Worm (Caenorhabditis elegans) whole organism, late embryonic: ENCODE measurements around the gene K01A6.7.
A peak's percentile ranks its signal among the peaks of the same experiment; 100 is the strongest.

Experiments
- C38D4.7 ChIP-seq: fragments of 200-800 bp; sonication (Bioruptor generic); optimal IDR thresholded peaks from 2 replicates; lab custom pipeline; 2018; ENCODE audit warnings: mild to moderate bottlenecking, missing genetic modification characterization, moderate library complexity, missing compliant biosample characterization
- F13H6.1 ChIP-seq: sonication (generic microtip); optimal IDR thresholded peaks from 2 replicates; lab custom pipeline; 2016; ENCODE audit warnings: missing genetic modification characterization, missing compliant biosample characterization
- K02D7.2 ChIP-seq: sonication (generic microtip); optimal IDR thresholded peaks from 2 replicates; lab custom pipeline; 2017; ENCODE audit warnings: mild to moderate bottlenecking, missing genetic modification characterization, missing compliant biosample characterization
- K09A11.1 ChIP-seq: sonication (generic microtip); optimal IDR thresholded peaks from 2 replicates; lab custom pipeline; 2017; ENCODE audit warnings: antibody characterized with exemption, mild to moderate bottlenecking, missing genetic modification characterization, missing compliant biosample characterization; ENCODE audit not compliant: insufficient read depth
- T23F11.4 ChIP-seq: fragments of 200-800 bp; sonication (Bioruptor generic); optimal IDR thresholded peaks from 2 replicates; lab custom pipeline; 2018; ENCODE audit warnings: mild to moderate bottlenecking, missing genetic modification characterization, missing compliant biosample characterization
- ama-1 ChIP-seq: fragments of 150-350 bp; optimal IDR thresholded peaks from 2 replicates; lab custom pipeline; 2014
- ceh-14 ChIP-seq: sonication (generic microtip); optimal IDR thresholded peaks from 2 replicates; lab custom pipeline; 2016; ENCODE audit warnings: missing genotype, missing genetic modification characterization, missing compliant biosample characterization
- ceh-18 ChIP-seq: sonication (generic microtip); optimal IDR thresholded peaks from 2 replicates; lab custom pipeline; 2016; ENCODE audit warnings: missing genetic modification characterization, missing compliant biosample characterization
- ceh-19 ChIP-seq: fragments of 200-800 bp; sonication (Bioruptor generic); optimal IDR thresholded peaks from 2 replicates; lab custom pipeline; 2018; ENCODE audit warnings: mild to moderate bottlenecking, missing genetic modification characterization, missing compliant biosample characterization
- ceh-24 ChIP-seq: sonication (generic microtip); optimal IDR thresholded peaks from 2 replicates; lab custom pipeline; 2016; ENCODE audit warnings: mild to moderate bottlenecking, missing genetic modification characterization, missing compliant biosample characterization
- ceh-30 ChIP-seq: fragments of 150-350 bp; optimal IDR thresholded peaks from 2 replicates; lab custom pipeline; 2014; ENCODE audit warnings: missing biosample characterization, missing genetic modification characterization
- ceh-31 ChIP-seq: sonication (generic microtip); optimal IDR thresholded peaks from 2 replicates; lab custom pipeline; 2016; ENCODE audit warnings: missing genetic modification characterization, missing compliant biosample characterization
- ceh-34 ChIP-seq: sonication (generic microtip); optimal IDR thresholded peaks from 2 replicates; lab custom pipeline; 2016; ENCODE audit warnings: mild to moderate bottlenecking, missing genetic modification characterization, missing compliant biosample characterization
- ceh-48 ChIP-seq: sonication (generic microtip); optimal IDR thresholded peaks from 2 replicates; lab custom pipeline; 2016; ENCODE audit warnings: missing genetic modification characterization, inconsistent platforms, missing compliant biosample characterization
- ceh-6 ChIP-seq: fragments of 200-800 bp; sonication (Bioruptor generic); optimal IDR thresholded peaks from 2 replicates; lab custom pipeline; 2018; ENCODE audit warnings: mild to moderate bottlenecking, missing genetic modification characterization, missing compliant biosample characterization
- ceh-9 ChIP-seq: sonication (generic microtip); optimal IDR thresholded peaks from 2 replicates; lab custom pipeline; 2016; ENCODE audit warnings: mild to moderate bottlenecking, missing genetic modification characterization, inconsistent platforms, missing compliant biosample characterization
- dmd-4 ChIP-seq: sonication (generic microtip); optimal IDR thresholded peaks from 2 replicates; lab custom pipeline; 2016; ENCODE audit warnings: borderline replicate concordance, missing genetic modification characterization, missing compliant biosample characterization
- elt-2 ChIP-seq: sonication (generic microtip); optimal IDR thresholded peaks from 2 replicates; lab custom pipeline; 2016; ENCODE audit warnings: missing genetic modification reagents, missing genetic modification characterization, missing compliant biosample characterization
- elt-4 ChIP-seq: sonication (generic microtip); optimal IDR thresholded peaks from 2 replicates; lab custom pipeline; 2016; ENCODE audit warnings: missing genetic modification characterization, missing compliant biosample characterization
- fax-1 ChIP-seq: sonication (generic microtip); optimal IDR thresholded peaks from 2 replicates; lab custom pipeline; 2016; ENCODE audit warnings: missing genotype, missing genetic modification characterization, missing compliant biosample characterization
- hlh-15 ChIP-seq: sonication (generic microtip); optimal IDR thresholded peaks from 2 replicates; lab custom pipeline; 2016; ENCODE audit warnings: missing genetic modification characterization, missing compliant biosample characterization
- mec-3 ChIP-seq: sonication (generic microtip); optimal IDR thresholded peaks from 2 replicates; lab custom pipeline; 2016; ENCODE audit warnings: borderline replicate concordance, missing genetic modification characterization, missing compliant biosample characterization
- nfya-1 ChIP-seq: sonication (generic microtip); optimal IDR thresholded peaks from 2 replicates; lab custom pipeline; 2017; ENCODE audit warnings: missing genetic modification characterization, mild to moderate bottlenecking, missing compliant biosample characterization, antibody characterized with exemption, moderate library complexity
- nhr-11 ChIP-seq: fragments of 150-350 bp; optimal IDR thresholded peaks from 2 replicates; lab custom pipeline; 2014; ENCODE audit warnings: missing biosample characterization, missing genetic modification characterization
- odd-2 ChIP-seq: sonication (generic microtip); optimal IDR thresholded peaks from 2 replicates; lab custom pipeline; 2017; ENCODE audit warnings: antibody characterized with exemption, mild to moderate bottlenecking, missing genetic modification characterization, missing compliant biosample characterization
- pat-9 ChIP-seq: fragments of 200-800 bp; sonication (Bioruptor generic); optimal IDR thresholded peaks from 2 replicates; lab custom pipeline; 2018; ENCODE audit warnings: mild to moderate bottlenecking, missing genetic modification characterization, moderate library complexity, missing compliant biosample characterization
- pha-2 ChIP-seq: sonication (generic microtip); optimal IDR thresholded peaks from 2 replicates; lab custom pipeline; 2017; ENCODE audit warnings: mild to moderate bottlenecking, missing genetic modification characterization, missing compliant biosample characterization
- pqm-1 ChIP-seq: sonication (generic microtip); optimal IDR thresholded peaks from 2 replicates; lab custom pipeline; 2016; ENCODE audit warnings: missing genetic modification characterization, missing compliant biosample characterization
- ref-2 ChIP-seq: sonication (generic microtip); optimal IDR thresholded peaks from 2 replicates; lab custom pipeline; 2016; ENCODE audit warnings: missing genetic modification characterization, missing compliant biosample characterization
- rnt-1 ChIP-seq: sonication (generic microtip); optimal IDR thresholded peaks from 2 replicates; lab custom pipeline; 2016; ENCODE audit warnings: missing genetic modification characterization, missing compliant biosample characterization
- sox-2 ChIP-seq: fragments of 200-800 bp; sonication (Bioruptor generic); IDR thresholded peaks from 2 replicates; pipeline ENCODE4 v1.3.6; 2022; ENCODE audit warnings: missing genetic modification reagents, missing genetic modification characterization, missing compliant biosample characterization
- sox-4 ChIP-seq: sonication (generic microtip); optimal IDR thresholded peaks from 2 replicates; lab custom pipeline; 2017; ENCODE audit warnings: mild to moderate bottlenecking, missing genetic modification characterization, inconsistent platforms, missing compliant biosample characterization
- syd-9 ChIP-seq: sonication (generic microtip); optimal IDR thresholded peaks from 2 replicates; lab custom pipeline; 2016; ENCODE audit warnings: mild to moderate bottlenecking, missing genetic modification characterization, moderate library complexity, missing compliant biosample characterization
- tbx-2 ChIP-seq: sonication (generic microtip); optimal IDR thresholded peaks from 2 replicates; lab custom pipeline; 2016; ENCODE audit warnings: missing genetic modification characterization, missing compliant biosample characterization
- tbx-7 ChIP-seq: sonication (generic microtip); optimal IDR thresholded peaks from 2 replicates; lab custom pipeline; 2016; ENCODE audit warnings: missing genotype, missing genetic modification characterization, missing compliant biosample characterization
- ttx-3 ChIP-seq: sonication (generic microtip); optimal IDR thresholded peaks from 2 replicates; lab custom pipeline; 2016; ENCODE audit warnings: missing genetic modification reagents, missing genetic modification characterization, missing compliant biosample characterization
- unc-42 ChIP-seq: sonication (generic microtip); optimal IDR thresholded peaks from 2 replicates; lab custom pipeline; 2016; ENCODE audit warnings: missing genotype, missing genetic modification characterization, missing compliant biosample characterization
- unc-55 ChIP-seq: sonication (generic microtip); optimal IDR thresholded peaks from 2 replicates; lab custom pipeline; 2017; ENCODE audit warnings: missing biosample characterization, missing genetic modification reagents, missing genetic modification characterization
- unc-86 ChIP-seq: sonication (generic microtip); optimal IDR thresholded peaks from 2 replicates; lab custom pipeline; 2016; ENCODE audit warnings: missing genetic modification characterization, missing compliant biosample characterization
- ztf-16 ChIP-seq: sonication (generic microtip); optimal IDR thresholded peaks from 2 replicates; lab custom pipeline; 2017; ENCODE audit warnings: missing genetic modification characterization, missing compliant biosample characterization

Gene K01A6.7

DNA sequence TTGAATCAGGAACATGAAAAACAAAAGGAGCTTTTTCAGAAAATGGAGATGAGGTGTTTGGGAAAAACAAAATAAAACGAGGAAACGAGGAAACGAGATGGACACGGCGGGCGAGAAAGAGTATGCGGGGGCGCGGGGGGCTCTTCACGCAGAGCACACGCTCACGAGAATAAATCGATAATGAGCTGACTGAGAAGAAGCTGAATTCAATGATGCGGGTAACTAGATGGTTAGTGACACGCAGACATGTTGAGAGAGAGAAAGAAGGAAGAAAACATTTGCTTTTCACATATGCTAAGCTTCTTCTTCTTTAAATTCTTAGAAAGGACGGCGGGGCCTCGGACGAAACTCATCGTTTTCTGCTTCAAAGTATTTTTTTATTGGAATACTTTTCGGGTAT, 27.1 kb upstream of the K01A6.7 start:
- TF ChIP-seq tbx-2 (tag; lab: Kevin White, UChicago) = peak; percentile 51
- peak; percentile 95 for TF ChIP-seq ceh-48 (tag; lab: Kevin White, UChicago)
- peak; percentile 68 for TF ChIP-seq ceh-31 (tag; lab: Kevin White, UChicago)
- TF ChIP-seq ceh-18 (tag; lab: Kevin White, UChicago) = peak; percentile 47
- TF ChIP-seq ceh-24 (tag; lab: Kevin White, UChicago) = no peak
- no peak for TF ChIP-seq syd-9 (tag; lab: Kevin White, UChicago)
- TF ChIP-seq ceh-34 (tag; lab: Kevin White, UChicago) = peak; percentile 29
- no peak for TF ChIP-seq T23F11.4 (GFP tag; lab: Kevin White, UChicago)
- peak; percentile 47 for TF ChIP-seq nfya-1 (tag; lab: Kevin White, UChicago)
- no peak for TF ChIP-seq ama-1 (lab: Kevin White, UChicago)
- TF ChIP-seq unc-86 (tag; lab: Kevin White, UChicago) = peak; percentile 3
- peak; percentile 92 for TF ChIP-seq unc-42 (tag; lab: Kevin White, UChicago)
- no peak for TF ChIP-seq odd-2 (tag; lab: Kevin White, UChicago)

DNA sequence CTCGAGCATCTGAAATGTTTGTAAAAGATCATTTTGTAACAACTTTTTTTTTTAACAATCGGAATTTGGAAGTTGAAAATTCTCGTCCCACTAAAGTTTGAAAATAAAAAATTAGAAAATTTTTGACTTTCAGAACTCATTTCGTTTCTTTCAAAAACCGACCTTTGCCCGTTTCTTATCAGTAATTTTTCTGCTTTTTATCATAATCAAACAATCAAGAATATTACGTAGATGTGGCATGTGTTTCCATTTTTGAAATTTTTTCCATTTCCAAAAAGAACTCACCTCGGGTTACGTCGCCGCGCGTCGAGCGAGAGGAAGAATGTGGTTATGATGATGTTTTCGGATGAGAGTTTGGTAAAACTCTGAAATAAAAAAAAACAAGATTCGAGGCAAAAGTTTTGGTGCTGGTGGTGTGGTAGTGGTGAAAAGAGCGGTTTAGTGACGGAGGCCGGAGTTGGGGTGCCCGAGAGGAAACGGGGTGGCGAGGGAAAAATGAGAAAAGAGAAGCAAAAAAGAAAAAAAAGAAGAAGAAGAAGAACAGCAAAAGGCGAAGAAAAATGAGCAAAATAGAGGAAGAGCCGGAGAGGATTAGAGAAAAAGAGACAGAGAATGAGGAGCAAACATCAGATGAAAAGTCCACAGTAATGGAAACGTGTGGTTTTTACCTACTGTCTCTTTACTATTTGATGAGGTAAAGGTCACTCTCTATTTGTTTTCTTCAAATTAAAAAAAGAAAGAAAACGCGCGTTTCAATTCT, 22.5 kb upstream of the K01A6.7 start, which contains the start of gene T12A7.2:
T12A7.2 (minus strand) TSS at position 412 of the 760 bp plus-strand sequence.
- TF ChIP-seq unc-42 (tag; lab: Kevin White, UChicago) (peak; percentile 4), tbx-2 (tag; lab: Kevin White, UChicago) (peak; percentile 22), elt-2 (peak; percentile 75), ceh-18 (tag; lab: Kevin White, UChicago) (peak; percentile 24), mec-3 (no peak), ref-2 (tag; lab: Kevin White, UChicago) (peak; percentile 2)

DNA sequence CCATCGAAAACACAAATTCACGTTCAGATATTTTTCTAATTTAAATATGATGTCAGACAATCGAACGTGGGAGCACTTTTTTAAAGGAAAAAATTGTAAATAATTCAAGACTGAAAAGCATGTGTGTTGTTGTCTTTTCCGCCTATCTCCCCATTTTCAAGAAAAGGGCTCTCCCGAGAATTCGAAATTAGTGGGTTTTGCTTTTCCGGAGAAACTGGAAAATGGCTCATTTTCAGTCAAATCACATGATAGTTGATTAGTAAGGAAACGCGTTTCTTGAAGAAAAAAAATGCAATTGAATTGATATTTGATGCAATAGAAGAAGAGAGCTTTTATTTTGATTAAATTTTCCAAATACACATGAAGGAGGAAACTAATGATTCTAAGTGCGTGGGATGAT, 21.5 kb upstream of the K01A6.7 start:
- TF ChIP-seq ceh-9 (tag; lab: Kevin White, UChicago) (no peak), fax-1 (tag; lab: Kevin White, UChicago) (no peak), pqm-1 (tag; lab: Kevin White, UChicago) (no peak), unc-42 (tag; lab: Kevin White, UChicago) (no peak), dmd-4 (tag; lab: Kevin White, UChicago) (no peak), unc-86 (tag; lab: Kevin White, UChicago) (no peak), K02D7.2 (tag; lab: Kevin White, UChicago) (no peak), elt-4 (tag; lab: Kevin White, UChicago) (no peak), nhr-11 (tag; lab: Kevin White, UChicago) (no peak), mec-3 (no peak), ztf-16 (tag; lab: Kevin White, UChicago) (no peak), ceh-19 (GFP tag; lab: Kevin White, UChicago) (no peak), ceh-34 (tag; lab: Kevin White, UChicago) (no peak), odd-2 (tag; lab: Kevin White, UChicago) (no peak), hlh-15 (tag; lab: Kevin White, UChicago) (no peak), sox-2 (GFP tag; lab: Robert Waterston, UW) (no peak), elt-2 (no peak), nfya-1 (tag; lab: Kevin White, UChicago) (no peak), ceh-6 (no peak)

DNA sequence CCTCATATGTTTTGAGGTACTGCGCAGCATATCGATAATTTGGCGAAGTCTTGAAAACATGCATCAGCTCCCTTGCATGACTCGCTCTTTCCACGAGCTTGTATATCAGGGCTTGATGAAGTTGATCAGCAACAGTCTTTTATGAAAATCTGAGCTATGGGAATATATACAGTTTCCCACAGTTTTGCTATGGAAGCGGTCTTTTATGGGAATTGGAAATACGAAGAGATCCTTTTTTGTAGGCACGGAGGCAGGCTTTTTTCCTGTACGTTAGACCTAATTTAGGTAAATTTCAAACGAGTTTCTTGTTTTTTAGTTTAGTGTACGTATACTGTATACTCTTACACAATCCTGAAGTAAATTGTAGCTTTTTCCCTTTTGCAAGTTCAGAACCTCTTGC, 17.5 kb upstream of the K01A6.7 start, which contains the start of gene T12A7.9:
T12A7.9 (minus strand) TSS at position 101 of the 400 bp plus-strand sequence.
- TF ChIP-seq F13H6.1 (tag; lab: Kevin White, UChicago) (no peak), unc-55 (no peak), sox-4 (tag; lab: Kevin White, UChicago) (no peak), dmd-4 (tag; lab: Kevin White, UChicago) (no peak), tbx-7 (no peak), C38D4.7 (no peak), mec-3 (no peak), K09A11.1 (tag; lab: Kevin White, UChicago) (no peak), rnt-1 (tag; lab: Kevin White, UChicago) (no peak), ama-1 (lab: Kevin White, UChicago) (no peak), pha-2 (tag; lab: Kevin White, UChicago) (no peak), ceh-14 (tag; lab: Kevin White, UChicago) (no peak), ceh-48 (tag; lab: Kevin White, UChicago) (no peak), pat-9 (no peak), elt-4 (tag; lab: Kevin White, UChicago) (no peak), nhr-11 (tag; lab: Kevin White, UChicago) (no peak), ceh-30 (tag; lab: Kevin White, UChicago) (no peak), ttx-3 (tag; lab: Kevin White, UChicago) (no peak)
- TF ChIP-seq, all 69 proteins: peak for 0
